Worm (Caenorhabditis elegans): ENCODE measurements around the gene lips-11.

DNA sequence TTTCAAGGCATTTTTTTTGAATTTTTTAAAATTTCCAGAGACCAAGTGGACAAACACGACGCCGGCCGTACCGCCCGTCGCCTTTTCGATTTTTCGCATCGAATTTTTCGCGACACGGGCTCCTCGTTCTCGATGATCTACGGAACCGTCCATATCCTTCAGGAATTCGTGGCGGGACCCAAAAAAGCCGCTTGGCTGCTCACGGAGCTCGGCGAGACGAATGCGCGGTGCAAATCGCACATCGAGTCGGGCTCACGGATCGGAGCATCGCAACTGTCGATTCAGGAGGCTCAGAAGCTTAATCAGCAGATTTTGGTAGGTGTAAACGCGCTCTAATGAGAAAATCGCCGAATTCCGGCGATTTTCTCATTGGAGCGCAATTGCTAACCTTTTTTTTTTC is 21.0 kb upstream of the lips-11 start:
- TF ChIP-seq Y48G9A.11 (GFP tag; IDR thresholded peaks at IDR 0.05) (no peak), unc-62 (GFP tag; optimal IDR thresholded peaks at IDR 0.05 in 1 of 2) (no peak), unc-62 (tag; optimal IDR thresholded peaks at IDR 0.05) (no peak), nhr-11 (tag; optimal IDR thresholded peaks at IDR 0.05) (no peak), zip-11 (GFP tag; IDR thresholded peaks at IDR 0.05) (no peak), unc-130 (GFP tag; optimal IDR thresholded peaks at IDR 0.05) (no peak), skn-1 (tag; optimal IDR thresholded peaks at IDR 0.05) (no peak), php-3 (GFP tag; IDR thresholded peaks at IDR 0.05) (no peak), aly-2 (tag; optimal IDR thresholded peaks at IDR 0.05) (no peak), spr-3 (GFP tag; optimal IDR thresholded peaks at IDR 0.05) (no peak), ama-1 (optimal IDR thresholded peaks at IDR 0.05) (no peak), fkh-10 (GFP tag; optimal IDR thresholded peaks at IDR 0.05) (no peak)
